Fruit fly (Drosophila melanogaster) Kc167 (cell line): ENCODE results near the gene DCTN6-p27.

Experiments
- Myc ChIP-seq: fragments of >200 bp; optimal IDR thresholded peaks from 2 replicates; lab custom pipeline; 2017; ENCODE audit warnings: missing external identifiers
- psq ChIP-seq: fragments of >200 bp; optimal IDR thresholded peaks from 2 replicates; lab custom pipeline; 2017; ENCODE audit warnings: missing external identifiers

dm6 chr2L:19146645-19147044, 14.5 kb downstream of the DCTN6-p27 start:
- TF ChIP-seq psq (lab: Kevin White, UChicago): no peak
- TF ChIP-seq Myc (lab: Kevin White, UChicago): no peak
